Worm (Caenorhabditis elegans): Measurements from ENCODE around the gene ctsa-1.2.
A peak's percentile ranks its signal among the peaks of the same experiment; 100 is the strongest.

Gene ctsa-1.2

DNA sequence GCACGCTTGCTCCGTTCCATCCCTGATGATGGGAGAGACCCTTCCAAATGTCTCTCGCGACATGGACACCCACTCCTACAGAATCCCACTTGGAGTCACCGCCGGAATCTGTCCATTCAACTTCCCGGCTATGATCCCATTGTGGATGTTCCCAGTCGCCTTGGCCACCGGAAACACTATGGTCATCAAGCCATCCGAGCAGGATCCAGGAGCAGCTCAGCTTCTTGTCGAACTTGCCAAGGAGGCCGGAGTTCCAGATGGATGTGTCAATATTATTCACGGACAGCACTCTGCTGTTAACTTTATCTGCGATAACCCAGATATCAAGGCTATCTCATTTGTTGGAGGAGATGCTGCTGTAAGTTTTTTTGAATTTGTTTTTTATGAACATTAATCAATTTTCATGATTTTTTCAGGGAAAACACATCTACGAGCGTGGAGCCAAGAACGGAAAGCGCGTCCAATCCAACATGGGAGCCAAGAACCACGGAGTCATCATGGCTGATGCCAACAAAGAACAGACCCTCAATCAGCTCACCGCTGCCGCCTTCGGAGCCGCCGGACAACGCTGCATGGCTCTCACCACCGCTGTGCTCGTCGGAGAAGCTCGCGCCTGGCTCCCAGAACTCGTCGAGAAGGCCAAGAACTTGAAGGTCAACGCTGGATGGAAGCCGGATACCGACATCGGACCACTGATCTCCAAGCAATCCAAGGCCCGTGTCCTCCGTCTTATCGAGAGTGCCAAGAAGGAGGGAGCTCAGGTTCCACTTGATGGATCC, 9.2 kb upstream of the ctsa-1.2 start:
- no peak for TF ChIP-seq ztf-4 (tag; optimal IDR thresholded peaks at IDR 0.05)
- no peak for TF ChIP-seq egl-27 (tag; optimal IDR thresholded peaks at IDR 0.05)
- no peak for TF ChIP-seq nhr-90 (tag; optimal IDR thresholded peaks at IDR 0.05; ENCODE audit: poor library complexity)
- TF ChIP-seq ces-1 (GFP tag; optimal IDR thresholded peaks at IDR 0.05), result no peak

DNA sequence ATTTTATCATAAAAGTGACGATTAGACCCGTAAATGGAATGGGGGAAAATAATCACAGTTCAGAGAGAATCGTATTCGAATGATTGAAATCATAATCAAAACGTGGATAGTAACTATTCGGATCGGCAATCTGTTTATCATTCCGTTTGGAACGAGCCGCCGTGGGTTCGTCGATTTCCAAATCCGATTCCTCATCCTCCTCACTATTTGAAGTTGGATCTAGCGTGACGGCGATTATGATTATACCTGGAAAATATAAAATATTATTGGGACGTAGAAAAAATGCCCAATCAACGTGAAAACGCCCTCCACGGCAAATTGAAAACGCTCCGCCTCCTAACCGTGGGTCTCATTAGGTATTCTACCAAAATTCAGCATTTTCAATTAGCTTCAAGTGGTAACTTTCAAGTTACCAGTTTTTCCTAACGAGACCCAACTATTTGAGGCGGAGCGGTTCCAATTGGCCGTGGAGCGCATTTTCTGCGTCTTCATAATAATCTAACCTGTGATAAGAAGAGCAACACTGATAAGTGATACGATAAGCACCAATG, 7.9 kb upstream of the ctsa-1.2 start:
- TF ChIP-seq nhr-71 (tag; optimal IDR thresholded peaks at IDR 0.05) (peak; percentile 58), efl-3 (GFP tag; optimal IDR thresholded peaks at IDR 0.05) (no peak), elt-2 (tag; optimal IDR thresholded peaks at IDR 0.05) (peak; percentile 56), unc-86 (tag; optimal IDR thresholded peaks at IDR 0.05) (no peak), tbx-2 (tag; optimal IDR thresholded peaks at IDR 0.05) (no peak), sox-4 (tag; optimal IDR thresholded peaks at IDR 0.05) (no peak), unc-30 (tag; optimal IDR thresholded peaks at IDR 0.05) (no peak), aly-2 (tag; optimal IDR thresholded peaks at IDR 0.05) (peak; percentile 65), skn-1 (tag; optimal IDR thresholded peaks at IDR 0.05) (no peak), blmp-1 (tag; optimal IDR thresholded peaks at IDR 0.05) (no peak), unc-98 (GFP tag; IDR thresholded peaks at IDR 0.05) (no peak), efl-1 (optimal IDR thresholded peaks at IDR 0.05) (no peak), efl-1 (GFP tag; optimal IDR thresholded peaks at IDR 0.05 in 1 of 2) (peak in 1 of 2 experiments; percentile 88), nhr-28 (tag; optimal IDR thresholded peaks at IDR 0.05) (no peak), nhr-20 (tag; optimal IDR thresholded peaks at IDR 0.05) (peak; percentile 50), nhr-77 (tag; optimal IDR thresholded peaks at IDR 0.05) (no peak), ztf-4 (tag; optimal IDR thresholded peaks at IDR 0.05) (peak; percentile 4), nhr-19 (GFP tag; conservative IDR thresholded peaks at IDR 0.05) (no peak; the same call in 1 of the 2 replicates), mef-2 (tag; optimal IDR thresholded peaks at IDR 0.05) (no peak), zag-1 (tag; optimal IDR thresholded peaks at IDR 0.05) (no peak), swsn-7 (tag; optimal IDR thresholded peaks at IDR 0.05) (no peak), C16A3.4 (tag; optimal IDR thresholded peaks at IDR 0.05) (no peak), ama-1 (optimal IDR thresholded peaks at IDR 0.05) (peak; percentile 62), nhr-90 (tag; optimal IDR thresholded peaks at IDR 0.05; ENCODE audit: poor library complexity) (peak; percentile 65), ceh-63 (GFP tag; optimal IDR thresholded peaks at IDR 0.05) (no peak), jun-1 (tag; optimal IDR thresholded peaks at IDR 0.05) (no peak), egl-13 (tag; optimal IDR thresholded peaks at IDR 0.05) (no peak), snu-23 (GFP tag; optimal IDR thresholded peaks at IDR 0.05) (peak; percentile 63), xbp-1 (tag; optimal IDR thresholded peaks at IDR 0.05) (no peak), elt-3 (tag; optimal IDR thresholded peaks at IDR 0.05) (no peak), nhr-12 (tag; optimal IDR thresholded peaks at IDR 0.05) (no peak), nhr-47 (tag; optimal IDR thresholded peaks at IDR 0.05) (peak; percentile 26), Y116A8C.19 (tag; optimal IDR thresholded peaks at IDR 0.05; ENCODE audit: borderline replicate concordance) (no peak), fkh-4 (tag; optimal IDR thresholded peaks at IDR 0.05; ENCODE audit: borderline replicate concordance) (no peak), pag-3 (tag; optimal IDR thresholded peaks at IDR 0.05; ENCODE audit: borderline replicate concordance, insufficient read depth) (no peak), rnt-1 (tag; optimal IDR thresholded peaks at IDR 0.05) (peak; percentile 19), nhr-85 (tag) (peak; percentile 47)

DNA sequence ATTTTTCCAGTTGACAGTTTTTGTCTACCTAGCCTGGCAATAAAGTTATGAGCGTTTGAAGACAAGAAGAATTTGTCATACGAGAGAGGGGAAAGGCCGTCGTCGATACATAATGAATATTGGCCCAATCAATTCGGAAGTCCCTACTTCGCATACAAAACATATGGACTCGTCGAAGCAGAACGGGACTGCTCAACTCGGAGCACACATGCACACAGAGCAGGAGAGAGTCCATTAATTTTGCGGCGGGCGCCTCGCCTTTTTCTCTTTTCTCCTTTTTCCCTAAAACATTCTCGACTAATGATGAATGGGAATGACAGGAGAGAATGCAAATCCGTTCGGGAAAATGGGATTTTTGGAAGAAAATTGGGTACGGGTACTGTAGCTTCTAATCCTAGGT, 6.6 kb upstream of the ctsa-1.2 start, which contains the start of gene F13D12.8:
Gene F13D12.8, minus strand, starts transcription at position 82 of the 400 bp plus-strand sequence.
- TF ChIP-seq ceh-82 (tag; optimal IDR thresholded peaks at IDR 0.05) (no peak), pax-3 (tag; optimal IDR thresholded peaks at IDR 0.05) (no peak), lin-14 (GFP tag; optimal IDR thresholded peaks at IDR 0.05) (peak; percentile 73), unc-130 (tag; optimal IDR thresholded peaks at IDR 0.05) (no peak), lir-3 (tag; optimal IDR thresholded peaks at IDR 0.05; ENCODE audit: poor library complexity) (no peak), dsc-1 (tag; optimal IDR thresholded peaks at IDR 0.05) (peak; percentile 62), swsn-7 (tag; optimal IDR thresholded peaks at IDR 0.05) (no peak), unc-98 (GFP tag; IDR thresholded peaks at IDR 0.05) (no peak), nhr-20 (tag; optimal IDR thresholded peaks at IDR 0.05) (no peak), egl-27 (tag; optimal IDR thresholded peaks at IDR 0.05) (no peak), zag-1 (tag; optimal IDR thresholded peaks at IDR 0.05) (no peak), blmp-1 (tag; optimal IDR thresholded peaks at IDR 0.05) (no peak), ets-5 (GFP tag; IDR thresholded peaks at IDR 0.05) (no peak), nhr-237 (tag; optimal IDR thresholded peaks at IDR 0.05) (no peak), sptf-1 (tag; optimal IDR thresholded peaks at IDR 0.05) (no peak), skn-1 (tag; optimal IDR thresholded peaks at IDR 0.05) (no peak), lin-39 (tag; optimal IDR thresholded peaks at IDR 0.05) (no peak), irx-1 (tag; optimal IDR thresholded peaks at IDR 0.05) (no peak)

Measured in whole organism, L1 larva.